Fruit fly (Drosophila melanogaster) whole organism, prepupa: ENCODE measurements around the gene FucTB.

Source experiments
- CG3032 ChIP-seq: fragments of 200-800 bp; optimal IDR thresholded peaks from 2 replicates; lab custom pipeline; 2019; ENCODE audit warnings: missing biosample characterization, mild to moderate bottlenecking, missing genetic modification characterization, moderate library complexity
- Lpt ChIP-seq: fragments of 200-800 bp; sonication (Bioruptor generic); optimal IDR thresholded peaks from 3 replicates; lab custom pipeline; 2016; ENCODE audit warnings: missing biosample characterization, missing genetic modification characterization

DNA sequence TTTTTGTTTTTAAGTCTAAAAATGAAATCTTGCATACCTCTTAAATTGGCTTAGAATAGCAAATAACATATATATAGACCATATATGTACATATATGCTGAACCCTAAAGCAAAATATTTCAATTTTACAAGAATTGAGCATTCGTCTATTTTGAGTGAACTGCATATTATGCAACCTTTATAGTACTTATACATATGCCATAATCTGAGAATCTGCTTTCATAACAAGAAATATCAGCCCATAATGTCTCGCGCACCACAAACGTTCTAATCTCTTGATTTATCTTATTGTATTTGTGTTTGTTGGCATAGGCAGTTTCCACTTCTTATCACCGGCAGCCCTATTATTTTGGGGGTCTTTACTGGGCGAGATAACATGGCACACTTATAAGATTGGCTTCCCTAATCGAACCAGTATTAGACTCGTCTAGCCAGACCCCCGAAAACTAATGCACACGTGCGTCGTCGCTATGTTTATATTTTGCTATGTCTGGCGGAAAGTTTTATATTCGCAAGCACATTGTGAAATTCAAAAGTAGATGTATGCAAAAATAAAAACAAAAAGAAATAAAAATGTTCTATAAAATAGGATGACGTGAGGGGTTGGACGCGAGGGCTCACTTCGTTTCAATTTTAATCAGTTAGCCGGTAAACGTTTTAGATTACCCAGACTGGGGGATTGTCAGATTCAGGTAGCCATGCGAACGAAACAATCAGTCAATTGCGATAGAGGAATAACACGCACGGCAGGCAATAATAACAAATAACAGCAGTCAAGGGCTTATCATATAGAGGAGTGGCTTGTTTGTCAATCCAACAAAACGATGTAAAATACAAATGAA lies 41.7 kb downstream of the FucTB start:
- TF ChIP-seq CG3032 (tag; lab: Kevin White, UChicago), result no peak
- no peak for TF ChIP-seq Lpt (GFP tag; lab: Kevin White, UChicago)
